Worm (Caenorhabditis elegans) whole organism, midembryonic: ENCODE measurements around the gene F34D10.3.

Experiments used
- cog-1 ChIP-seq: sonication (generic microtip); optimal IDR thresholded peaks from 2 replicates; lab custom pipeline; 2016; ENCODE audit warnings: missing genetic modification characterization, missing compliant biosample characterization
- klf-2 ChIP-seq: fragments of 200-800 bp; sonication (Bioruptor generic); conservative IDR thresholded peaks from 2 replicates; pipeline ENCODE4 v1.3.6; 2022; ENCODE audit warnings: missing genetic modification reagents, missing genetic modification characterization, missing compliant biosample characterization
- med-1 ChIP-seq: sonication (generic microtip); optimal IDR thresholded peaks from 2 replicates; lab custom pipeline; 2017; ENCODE audit warnings: missing genetic modification characterization, mild to moderate bottlenecking, missing compliant biosample characterization, antibody characterized with exemption, missing genetic modification reagents; ENCODE audit not compliant: insufficient read depth
- tab-1 ChIP-seq: fragments of 200-800 bp; sonication (Bioruptor generic); IDR thresholded peaks from 2 replicates; pipeline ENCODE4 v1.3.6; 2022; ENCODE audit warnings: missing genetic modification characterization, missing compliant biosample characterization
- ztf-23 ChIP-seq: fragments of 200-800 bp; sonication (Bioruptor generic); IDR thresholded peaks from 2 replicates; pipeline ENCODE4 v1.3.6; 2022; ENCODE audit warnings: missing genetic modification reagents, missing genetic modification characterization, missing compliant biosample characterization
- ztf-29 ChIP-seq: fragments of 200-800 bp; sonication (Bioruptor generic); IDR thresholded peaks from 2 replicates; pipeline ENCODE4 v1.3.6; 2022; ENCODE audit warnings: missing genetic modification reagents, missing genetic modification characterization, missing compliant biosample characterization

ce11 chrIII:3704967-3705366 lies 29.1 kb upstream of the F34D10.3 start, which contains the start of gene wdr-5.1:
- no peak for TF ChIP-seq klf-2 (GFP tag; lab: Robert Waterston, UW)
- TF ChIP-seq ztf-23 (GFP tag; lab: Robert Waterston, UW) = no peak
- TF ChIP-seq cog-1 = no peak
- TF ChIP-seq ztf-29 (GFP tag; lab: Robert Waterston, UW) = no peak
- TF ChIP-seq med-1 (GFP tag; lab: Kevin White, UChicago) = no peak
- TF ChIP-seq tab-1 (GFP tag; lab: Robert Waterston, UW) = no peak
